Worm (Caenorhabditis elegans) whole organism, late embryonic: ENCODE results near the gene ard-1.
A peak's percentile ranks its signal among the peaks of the same experiment; 100 is the strongest.

Experiments used
- Y22D7AL.16 ChIP-seq: sonication (generic microtip); optimal IDR thresholded peaks from 2 replicates; lab custom pipeline; 2016; ENCODE audit warnings: missing genetic modification characterization, missing compliant biosample characterization
- ahr-1 ChIP-seq: sonication (generic microtip); optimal IDR thresholded peaks from 2 replicates; lab custom pipeline; 2016; ENCODE audit warnings: missing genetic modification characterization, missing compliant biosample characterization
- ceh-14 ChIP-seq: sonication (generic microtip); optimal IDR thresholded peaks from 2 replicates; lab custom pipeline; 2016; ENCODE audit warnings: missing genotype, missing genetic modification characterization, missing compliant biosample characterization
- ceh-31 ChIP-seq: sonication (generic microtip); optimal IDR thresholded peaks from 2 replicates; lab custom pipeline; 2016; ENCODE audit warnings: missing genetic modification characterization, missing compliant biosample characterization
- ceh-9 ChIP-seq: sonication (generic microtip); optimal IDR thresholded peaks from 2 replicates; lab custom pipeline; 2016; ENCODE audit warnings: mild to moderate bottlenecking, missing genetic modification characterization, inconsistent platforms, missing compliant biosample characterization
- elt-2 ChIP-seq: sonication (generic microtip); optimal IDR thresholded peaks from 2 replicates; lab custom pipeline; 2016; ENCODE audit warnings: missing genetic modification reagents, missing genetic modification characterization, missing compliant biosample characterization
- pat-9 ChIP-seq: fragments of 200-800 bp; sonication (Bioruptor generic); optimal IDR thresholded peaks from 2 replicates; lab custom pipeline; 2018; ENCODE audit warnings: mild to moderate bottlenecking, missing genetic modification characterization, moderate library complexity, missing compliant biosample characterization
- pha-4 ChIP-seq: fragments of 150-350 bp; optimal IDR thresholded peaks from 2 replicates; lab custom pipeline; 2018; ENCODE audit warnings: missing biosample characterization, missing genetic modification reagents, missing genetic modification characterization
- sox-4 ChIP-seq: sonication (generic microtip); optimal IDR thresholded peaks from 2 replicates; lab custom pipeline; 2017; ENCODE audit warnings: mild to moderate bottlenecking, missing genetic modification characterization, inconsistent platforms, missing compliant biosample characterization
- syd-9 ChIP-seq: sonication (generic microtip); optimal IDR thresholded peaks from 2 replicates; lab custom pipeline; 2016; ENCODE audit warnings: mild to moderate bottlenecking, missing genetic modification characterization, moderate library complexity, missing compliant biosample characterization
- tbx-2 ChIP-seq: sonication (generic microtip); optimal IDR thresholded peaks from 2 replicates; lab custom pipeline; 2016; ENCODE audit warnings: missing genetic modification characterization, missing compliant biosample characterization
- unc-3 ChIP-seq, 2 experiments: fragments of 200-800 bp in 1 of 2; sonication (Bioruptor generic) in 1 of 2; sonication (generic microtip) in 1 of 2; conservative IDR thresholded peaks in 1 of 2; optimal IDR thresholded peaks in 1 of 2; 2 replicates each; pipeline versions ENCODE4 v1.3.6 to Lab custom; 2016 to 2022; ENCODE audit warnings: missing compliant biosample characterization in 2 of 2, missing genetic modification characterization in 2 of 2, missing genetic modification reagents in 1 of 2
- zip-5 ChIP-seq: sonication (generic microtip); optimal IDR thresholded peaks from 2 replicates; lab custom pipeline; 2016; ENCODE audit warnings: missing genetic modification characterization, missing compliant biosample characterization

ce11 chrIV:11118837-11119491 lies 12.1 kb upstream of the ard-1 start, which contains the start of the genes imp-2 and enpl-1:
- TF ChIP-seq ceh-9 (no peak), zip-5 (tag; lab: Kevin White, UChicago) (no peak), pha-4 (no peak), sox-4 (tag; lab: Kevin White, UChicago) (peak; percentile 25), ahr-1 (tag; lab: Kevin White, UChicago) (no peak), elt-2 (tag; lab: Kevin White, UChicago) (peak; percentile 66), ceh-14 (tag; lab: Kevin White, UChicago) (peak; percentile 46), tbx-2 (tag; lab: Kevin White, UChicago) (peak; percentile 93), unc-3 (GFP tag; conservative IDR thresholded peaks at IDR 0.05; lab: Robert Waterston, UW) (peak; percentile 12; the same call in 1 of the 2 replicates), unc-3 (tag; optimal IDR thresholded peaks at IDR 0.05; lab: Kevin White, UChicago) (peak; percentile 13), ceh-31 (tag; lab: Kevin White, UChicago) (peak; percentile 91), Y22D7AL.16 (tag; lab: Kevin White, UChicago) (no peak), pat-9 (tag; lab: Kevin White, UChicago) (no peak), syd-9 (peak; percentile 42)
